Fruit fly (Drosophila melanogaster) whole organism, embryonic: ENCODE results near the gene ago.
A peak's percentile ranks its signal among the peaks of the same experiment; 100 is the strongest.

Experiments used
- Bdp1 ChIP-seq: fragments of 200-800 bp; sonication (Bioruptor generic); optimal IDR thresholded peaks from 3 replicates; lab custom pipeline; 2016; ENCODE audit warnings: missing biosample characterization, missing genetic modification characterization
- CG10543 ChIP-seq: fragments of 200-800 bp; sonication (Bioruptor generic); optimal IDR thresholded peaks from 3 replicates; lab custom pipeline; 2017; ENCODE audit warnings: missing biosample characterization, mild to moderate bottlenecking, missing genetic modification characterization, moderate library complexity
- CG10959 ChIP-seq: fragments of 200-800 bp; sonication (Bioruptor generic); IDR thresholded peaks from 2 replicates; pipeline ENCODE4 v1.3.6; 2022; ENCODE audit warnings: missing biosample characterization, missing genetic modification characterization
- CG12071 ChIP-seq: fragments of 200-800 bp; sonication (Bioruptor generic); optimal IDR thresholded peaks from 3 replicates; lab custom pipeline; 2018; ENCODE audit warnings: missing biosample characterization, mild to moderate bottlenecking, missing genetic modification characterization
- CG12104 ChIP-seq: fragments of 200-800 bp; sonication (Bioruptor generic); optimal IDR thresholded peaks from 3 replicates; lab custom pipeline; 2016; ENCODE audit warnings: missing biosample characterization, missing genetic modification characterization
- CG12299 ChIP-seq: fragments of 200-800 bp; sonication (Bioruptor generic); optimal IDR thresholded peaks from 2 replicates; lab custom pipeline; 2018; ENCODE audit warnings: missing biosample characterization, mild to moderate bottlenecking, missing genetic modification characterization
- CG12769 ChIP-seq: fragments of 200-800 bp; sonication (Bioruptor generic); optimal IDR thresholded peaks from 2 replicates; lab custom pipeline; 2019; ENCODE audit warnings: missing biosample characterization, mild to moderate bottlenecking, missing genetic modification characterization, moderate library complexity
- CG16779 ChIP-seq: fragments of 200-800 bp; sonication (Bioruptor generic); IDR thresholded peaks from 2 replicates; pipeline ENCODE4 v1.3.6; 2022; ENCODE audit warnings: missing biosample characterization, missing genetic modification characterization
- CG1792 ChIP-seq: fragments of 200-800 bp; sonication (Bioruptor generic); optimal IDR thresholded peaks from 2 replicates; lab custom pipeline; 2016; ENCODE audit warnings: missing biosample characterization, missing genetic modification characterization
- CG1832 ChIP-seq: fragments of 200-800 bp; sonication (Bioruptor generic); optimal IDR thresholded peaks from 2 replicates; lab custom pipeline; 2017; ENCODE audit warnings: missing biosample characterization, mild to moderate bottlenecking, missing genetic modification characterization, inconsistent platforms
- CG30020 ChIP-seq: fragments of 200-800 bp; optimal IDR thresholded peaks from 2 replicates; lab custom pipeline; 2019; ENCODE audit warnings: missing biosample characterization, mild to moderate bottlenecking, missing genetic modification characterization, moderate library complexity
- CG31224 ChIP-seq: fragments of 200-800 bp; sonication (Bioruptor generic); IDR thresholded peaks from 2 replicates; pipeline ENCODE4 v1.3.6; 2022; ENCODE audit warnings: missing biosample characterization, missing genetic modification characterization
- CG3847 ChIP-seq: fragments of 200-800 bp; sonication (Bioruptor generic); IDR thresholded peaks from 2 replicates; pipeline ENCODE4 v1.3.6; 2022; ENCODE audit warnings: missing biosample characterization, missing genetic modification characterization
- CG7963 ChIP-seq: fragments of 200-800 bp; sonication (Bioruptor generic); IDR thresholded peaks from 3 replicates; pipeline ENCODE4 v1.3.6; 2022; ENCODE audit warnings: missing biosample characterization, missing genetic modification characterization; ENCODE audit not compliant: partially characterized antibody
- CG8290 ChIP-seq, 3 experiments: fragments of 200-800 bp; sonication (Bioruptor generic); optimal IDR thresholded peaks; 2 replicates each; lab custom pipeline; 2016 to 2019; ENCODE audit warnings: missing biosample characterization in 3 of 3, missing genetic modification characterization in 3 of 3, mild to moderate bottlenecking in 2 of 3, moderate library complexity in 1 of 3
- CG8478 ChIP-seq: fragments of >200 bp; optimal IDR thresholded peaks from 2 replicates; lab custom pipeline; 2018
- Camta ChIP-seq: fragments of 200-800 bp; sonication (Bioruptor generic); optimal IDR thresholded peaks from 2 replicates; lab custom pipeline; 2016; ENCODE audit warnings: missing biosample characterization, missing genetic modification characterization
- Dip3 ChIP-seq: fragments of 200-800 bp; sonication (Bioruptor generic); optimal IDR thresholded peaks from 3 replicates; lab custom pipeline; 2016; ENCODE audit warnings: missing biosample characterization, missing genetic modification characterization
- Dref ChIP-seq: fragments of 200-800 bp; sonication (Bioruptor generic); IDR thresholded peaks from 2 replicates; pipeline ENCODE4 v1.3.6; 2022; ENCODE audit warnings: missing biosample characterization, missing genetic modification characterization
- Ets65A ChIP-seq: fragments of 200-800 bp; sonication (Bioruptor generic); peaks from one replicate; lab custom pipeline; 2016; ENCODE audit warnings: missing biosample characterization, missing genetic modification characterization
- Fer3 ChIP-seq: fragments of 200-800 bp; sonication (Bioruptor generic); optimal IDR thresholded peaks from 2 replicates; lab custom pipeline; 2018; ENCODE audit warnings: missing biosample characterization, mild to moderate bottlenecking, missing genetic modification characterization, moderate library complexity
- HLHmδ ChIP-seq: fragments of 200-800 bp; sonication (Bioruptor generic); optimal IDR thresholded peaks from 2 replicates; lab custom pipeline; 2018; ENCODE audit warnings: missing biosample characterization, mild to moderate bottlenecking, missing genetic modification characterization, moderate library complexity
- Mad ChIP-seq: fragments of 200-800 bp; sonication (Bioruptor generic); optimal IDR thresholded peaks from 2 replicates; lab custom pipeline; 2016; ENCODE audit warnings: missing biosample characterization, missing genetic modification characterization
- Max ChIP-seq: fragments of 200-800 bp; sonication (Bioruptor generic); optimal IDR thresholded peaks from 2 replicates; lab custom pipeline; 2016; ENCODE audit warnings: missing biosample characterization, mild to moderate bottlenecking, missing genetic modification characterization
- Med ChIP-seq: fragments of 200-800 bp; sonication (Bioruptor generic); peaks from one replicate; lab custom pipeline; 2016; ENCODE audit warnings: missing biosample characterization, missing genetic modification characterization, mild to moderate bottlenecking, inconsistent platforms, moderate library complexity
- Meics ChIP-seq: fragments of 200-800 bp; sonication (Bioruptor generic); optimal IDR thresholded peaks from 2 replicates; lab custom pipeline; 2017; ENCODE audit warnings: missing biosample characterization, mild to moderate bottlenecking, missing genetic modification characterization
- Nf-YC ChIP-seq: fragments of 200-800 bp; optimal IDR thresholded peaks from 3 replicates; lab custom pipeline; 2019; ENCODE audit warnings: missing biosample characterization, mild to moderate bottlenecking, missing genetic modification characterization, moderate library complexity
- Optix ChIP-seq: fragments of 200-800 bp; sonication (Bioruptor generic); IDR thresholded peaks from 3 replicates; pipeline ENCODE4 v1.3.6; 2022; ENCODE audit warnings: missing biosample characterization, missing genetic modification characterization
- Pdp1 ChIP-seq, 2 experiments: fragments of 200-800 bp; sonication (Bioruptor generic); optimal IDR thresholded peaks; 3 replicates each; lab custom pipeline; 2016; ENCODE audit warnings: missing biosample characterization in 2 of 2, missing genetic modification characterization in 2 of 2, mild to moderate bottlenecking in 1 of 2, moderate library complexity in 1 of 2
- Xbp1 ChIP-seq: fragments of 200-800 bp; sonication (Bioruptor generic); optimal IDR thresholded peaks from 3 replicates; lab custom pipeline; 2016; ENCODE audit warnings: missing biosample characterization, mild to moderate bottlenecking, missing genetic modification characterization
- ap ChIP-seq: fragments of 200-800 bp; sonication (Bioruptor generic); IDR thresholded peaks from 2 replicates; pipeline ENCODE4 v1.3.6; 2022; ENCODE audit warnings: missing biosample characterization, missing genetic modification characterization
- ato ChIP-seq: fragments of 200-800 bp; sonication (Bioruptor generic); IDR thresholded peaks from 2 replicates; pipeline ENCODE4 v1.3.6; 2022; ENCODE audit warnings: missing biosample characterization, missing genetic modification characterization; ENCODE audit not compliant: partially characterized antibody
- cas ChIP-seq: fragments of 200-800 bp; sonication (Bioruptor generic); IDR thresholded peaks from 2 replicates; pipeline ENCODE4 v1.3.6; 2022; ENCODE audit warnings: missing biosample characterization, missing genetic modification characterization
- chinmo ChIP-seq: fragments of 200-800 bp; sonication (Bioruptor generic); IDR thresholded peaks from 4 replicates; pipeline ENCODE4 v1.3.6; 2022; ENCODE audit warnings: missing biosample characterization, missing genetic modification characterization; ENCODE audit not compliant: partially characterized antibody
- da ChIP-seq: fragments of 200-800 bp; sonication (Bioruptor generic); optimal IDR thresholded peaks from 2 replicates; lab custom pipeline; 2016; ENCODE audit warnings: missing biosample characterization, missing genetic modification characterization
- dpn ChIP-seq, 2 experiments: fragments of 200-800 bp; sonication (Bioruptor generic); optimal IDR thresholded peaks; 3 replicates each; lab custom pipeline; 2016; ENCODE audit warnings: missing biosample characterization in 2 of 2, missing genetic modification characterization in 2 of 2
- ftz-f1 ChIP-seq: fragments of 200-800 bp; sonication (Bioruptor generic); optimal IDR thresholded peaks from 2 replicates; lab custom pipeline; 2016; ENCODE audit warnings: missing biosample characterization, missing genetic modification characterization
- ham ChIP-seq: fragments of 200-800 bp; sonication (Bioruptor generic); IDR thresholded peaks from 2 replicates; pipeline ENCODE4 v1.3.6; 2022; ENCODE audit warnings: missing biosample characterization, missing genetic modification characterization
- jing ChIP-seq: fragments of 200-800 bp; sonication (Bioruptor generic); optimal IDR thresholded peaks from 2 replicates; lab custom pipeline; 2018; ENCODE audit warnings: missing biosample characterization, mild to moderate bottlenecking, missing genetic modification characterization
- lilli ChIP-seq: fragments of 200-800 bp; sonication (Bioruptor generic); optimal IDR thresholded peaks from 3 replicates; lab custom pipeline; 2016; ENCODE audit warnings: missing biosample characterization, missing genetic modification characterization
- lov ChIP-seq, 2 experiments: fragments of 200-800 bp in 1 of 2; fragments of >200 bp in 1 of 2; sonication (Bioruptor generic) in 1 of 2; IDR thresholded peaks in 1 of 2; optimal IDR thresholded peaks in 1 of 2; 2 replicates in 1 of 2; 3 replicates in 1 of 2; pipeline versions ENCODE4 v1.3.6 to Lab custom; 2017 to 2022; ENCODE audit warnings: missing biosample characterization in 1 of 2, missing genetic modification characterization in 1 of 2
- org-1 ChIP-seq: fragments of 200-800 bp; sonication (Bioruptor generic); optimal IDR thresholded peaks from 2 replicates; lab custom pipeline; 2017; ENCODE audit warnings: missing biosample characterization, missing genetic modification characterization
- peb ChIP-seq: fragments of 200-800 bp; sonication (Bioruptor generic); IDR thresholded peaks from 2 replicates; pipeline ENCODE4 v1.3.6; 2022; ENCODE audit warnings: missing biosample characterization, missing genetic modification characterization
- pfk ChIP-seq: fragments of 200-800 bp; sonication (Bioruptor generic); optimal IDR thresholded peaks from 2 replicates; lab custom pipeline; 2018; ENCODE audit warnings: missing biosample characterization, mild to moderate bottlenecking, missing genetic modification characterization, moderate library complexity
- tio ChIP-seq: fragments of 200-800 bp; sonication (Bioruptor generic); optimal IDR thresholded peaks from 2 replicates; lab custom pipeline; 2017; ENCODE audit warnings: missing biosample characterization, missing genetic modification characterization, inconsistent platforms
- toy ChIP-seq: fragments of 200-800 bp; sonication (Bioruptor generic); IDR thresholded peaks from 2 replicates; pipeline ENCODE4 v1.3.6; 2022; ENCODE audit warnings: missing biosample characterization, missing genetic modification characterization
- ttk ChIP-seq: fragments of 200-800 bp; sonication (Bioruptor generic); IDR thresholded peaks from 2 replicates; pipeline ENCODE4 v2.1.2; 2022; ENCODE audit warnings: missing biosample characterization, missing genetic modification characterization
- unpg ChIP-seq: fragments of 200-800 bp; sonication (Bioruptor generic); optimal IDR thresholded peaks from 3 replicates; lab custom pipeline; 2018; ENCODE audit warnings: missing biosample characterization, mild to moderate bottlenecking, missing genetic modification characterization, moderate library complexity
- wor ChIP-seq: fragments of 200-800 bp; sonication (Bioruptor generic); IDR thresholded peaks from 2 replicates; pipeline ENCODE4 v1.3.6; 2022; ENCODE audit warnings: missing biosample characterization, missing genetic modification characterization
- yki ChIP-seq: fragments of >200 bp; optimal IDR thresholded peaks from 3 replicates; lab custom pipeline; 2018
- zen ChIP-seq: fragments of 200-800 bp; sonication (Bioruptor generic); optimal IDR thresholded peaks from 3 replicates; lab custom pipeline; 2018; ENCODE audit warnings: missing biosample characterization, mild to moderate bottlenecking, missing genetic modification characterization, moderate library complexity

ago gene

dm6 chr3L:4233603-4234277 is 20.4 kb downstream of the ago start:
- no peak for TF ChIP-seq cas (GFP tag; lab: Robert Waterston, UW)
- TF ChIP-seq pfk (GFP tag; lab: Kevin White, UChicago) = no peak
- no peak for TF ChIP-seq Meics (GFP tag; lab: Kevin White, UChicago)
- no peak for TF ChIP-seq ttk (GFP tag; lab: Robert Waterston, UW)
- no peak for TF ChIP-seq org-1 (GFP tag; lab: Kevin White, UChicago)
- TF ChIP-seq chinmo (GFP tag; lab: Robert Waterston, UW) = peak; percentile 83; the same call in 1 of the 4 replicates
- no peak for TF ChIP-seq CG16779 (GFP tag; lab: Robert Waterston, UW)
- TF ChIP-seq CG3847 (GFP tag; lab: Robert Waterston, UW) = no peak
- TF ChIP-seq CG8290 (GFP tag; optimal IDR thresholded peaks at IDR 0.05; lab: Kevin White, UChicago) = no peak
- peak in 1 of 2 experiments; percentile 10 for TF ChIP-seq CG8290 (tag; optimal IDR thresholded peaks at IDR 0.05; lab: Kevin White, UChicago)
- no peak for TF ChIP-seq lov (optimal IDR thresholded peaks at IDR 0.05; lab: Kevin White, UChicago)
- TF ChIP-seq lov (GFP tag; IDR thresholded peaks at IDR 0.05; lab: Robert Waterston, UW) = no peak
- no peak for TF ChIP-seq ftz-f1 (GFP tag; lab: Kevin White, UChicago)
- TF ChIP-seq zen (tag; lab: Kevin White, UChicago) = no peak
- TF ChIP-seq Nf-YC (tag; lab: Kevin White, UChicago) = peak; percentile 45
- no peak for TF ChIP-seq CG12071 (GFP tag; lab: Kevin White, UChicago)
- TF ChIP-seq Optix (GFP tag; lab: Robert Waterston, UW) = no peak
- no peak for TF ChIP-seq Dip3 (GFP tag; lab: Kevin White, UChicago)
- peak; percentile 92 for TF ChIP-seq CG8478 (lab: Kevin White, UChicago)
- no peak for TF ChIP-seq tio (GFP tag; lab: Kevin White, UChicago)
- no peak for TF ChIP-seq ap (GFP tag; lab: Robert Waterston, UW)
- no peak for TF ChIP-seq Fer3 (tag; lab: Kevin White, UChicago)
- no peak for TF ChIP-seq Pdp1 (GFP tag; optimal IDR thresholded peaks at IDR 0.05; lab: Kevin White, UChicago)
- TF ChIP-seq lilli (GFP tag; lab: Kevin White, UChicago) = no peak
- no peak for TF ChIP-seq yki (lab: Kevin White, UChicago)
- TF ChIP-seq CG10543 (GFP tag; lab: Kevin White, UChicago) = peak; percentile 8
- TF ChIP-seq da (GFP tag; lab: Kevin White, UChicago) = no peak
- no peak for TF ChIP-seq CG12769 (tag; lab: Kevin White, UChicago)
- no peak for TF ChIP-seq Max (GFP tag; lab: Kevin White, UChicago)
- no peak for TF ChIP-seq Mad (GFP tag; lab: Kevin White, UChicago)
- TF ChIP-seq CG1792 (GFP tag; lab: Kevin White, UChicago) = no peak
- TF ChIP-seq Med = peak; percentile 54
- TF ChIP-seq unpg (GFP tag; lab: Kevin White, UChicago) = no peak
- TF ChIP-seq CG1832 (GFP tag; lab: Kevin White, UChicago) = no peak
- TF ChIP-seq ham (GFP tag; lab: Robert Waterston, UW) = no peak
- no peak for TF ChIP-seq CG10959
- TF ChIP-seq CG12299 (tag; lab: Kevin White, UChicago) = no peak
- TF ChIP-seq CG7963 (GFP tag; lab: Robert Waterston, UW) = 0 out of 3 replicates have a peak, but pooled peaks have one; percentile 18
- TF ChIP-seq jing (GFP tag; lab: Kevin White, UChicago) = no peak
- no peak for TF ChIP-seq Xbp1 (GFP tag; lab: Kevin White, UChicago)
- TF ChIP-seq Camta = no peak
- no peak for TF ChIP-seq toy
- peak; percentile 36 for TF ChIP-seq HLHmδ
- no peak for TF ChIP-seq ato
- TF ChIP-seq peb (GFP tag; lab: Robert Waterston, UW) = no peak
- TF ChIP-seq CG30020 (tag; lab: Kevin White, UChicago) = no peak
- no peak for TF ChIP-seq wor (GFP tag; lab: Robert Waterston, UW)
- no peak for TF ChIP-seq dpn (GFP tag; optimal IDR thresholded peaks at IDR 0.05; lab: Kevin White, UChicago)
- no peak for TF ChIP-seq Dref (GFP tag; lab: Robert Waterston, UW)
- TF ChIP-seq CG31224 (GFP tag; lab: Robert Waterston, UW) = no peak
- TF ChIP-seq Bdp1 (GFP tag; lab: Kevin White, UChicago) = no peak
- no peak for TF ChIP-seq Ets65A (GFP tag; lab: Kevin White, UChicago)
- TF ChIP-seq CG12104 = no peak
